Worm (Caenorhabditis elegans) whole organism, early embryonic: Measurements from ENCODE around the gene lin-52.

Source experiments
- B0310.2 ChIP-seq: sonication (generic microtip); optimal IDR thresholded peaks from 2 replicates; lab custom pipeline; 2016; ENCODE audit warnings: mild to moderate bottlenecking, missing genetic modification characterization, missing compliant biosample characterization
- F13C5.2 ChIP-seq: sonication (generic microtip); optimal IDR thresholded peaks from 2 replicates; lab custom pipeline; 2017; ENCODE audit warnings: mild to moderate bottlenecking, missing genetic modification characterization, inconsistent platforms, missing compliant biosample characterization
- aly-1 ChIP-seq: sonication (generic microtip); optimal IDR thresholded peaks from 2 replicates; lab custom pipeline; 2016; ENCODE audit warnings: missing genetic modification characterization, missing compliant biosample characterization
- ama-1 ChIP-seq: fragments of 150-350 bp; optimal IDR thresholded peaks from 2 replicates; lab custom pipeline; 2014
- ceh-13 ChIP-seq: fragments of 200-800 bp; sonication (Bioruptor generic); optimal IDR thresholded peaks from 2 replicates; lab custom pipeline; 2018; ENCODE audit warnings: mild to moderate bottlenecking, missing genetic modification characterization, missing compliant biosample characterization
- ceh-36 ChIP-seq: sonication (generic microtip); optimal IDR thresholded peaks from 2 replicates; lab custom pipeline; 2016; ENCODE audit warnings: missing genetic modification characterization, inconsistent platforms, missing compliant biosample characterization
- ets-7 ChIP-seq: sonication (generic microtip); optimal IDR thresholded peaks from 2 replicates; lab custom pipeline; 2016; ENCODE audit warnings: missing genotype, missing genetic modification characterization, missing compliant biosample characterization
- flt-1 ChIP-seq: fragments of 200-800 bp; sonication (Bioruptor generic); IDR thresholded peaks from 2 replicates; pipeline ENCODE4 v1.3.6; 2022; ENCODE audit warnings: missing genetic modification characterization, missing compliant biosample characterization
- hmbx-1 ChIP-seq: sonication (generic microtip); optimal IDR thresholded peaks from 2 replicates; lab custom pipeline; 2016; ENCODE audit warnings: mild to moderate bottlenecking, missing genetic modification characterization, missing compliant biosample characterization
- hmg-4 ChIP-seq: fragments of 200-800 bp; sonication (Bioruptor generic); optimal IDR thresholded peaks from 2 replicates; lab custom pipeline; 2018; ENCODE audit warnings: mild to moderate bottlenecking, missing genetic modification characterization, missing compliant biosample characterization
- hnd-1 ChIP-seq: sonication (generic microtip); optimal IDR thresholded peaks from 2 replicates; lab custom pipeline; 2016; ENCODE audit warnings: missing genetic modification characterization, missing compliant biosample characterization
- pes-1 ChIP-seq: fragments of 200-800 bp; sonication (Bioruptor generic); IDR thresholded peaks from 2 replicates; pipeline ENCODE4 v1.3.6; 2022; ENCODE audit warnings: missing genetic modification reagents, missing genetic modification characterization, missing compliant biosample characterization
- scrt-1 ChIP-seq: fragments of 200-800 bp; sonication (Bioruptor generic); IDR thresholded peaks from 2 replicates; pipeline ENCODE4 v1.3.6; 2022; ENCODE audit warnings: missing genetic modification characterization, missing compliant biosample characterization
- sea-1 ChIP-seq: fragments of 200-800 bp; sonication (Bioruptor generic); conservative IDR thresholded peaks from 2 replicates; pipeline ENCODE4 v1.3.6; 2022; ENCODE audit warnings: missing genetic modification characterization, missing compliant biosample characterization
- tbx-11 ChIP-seq: fragments of 200-800 bp; sonication (Bioruptor generic); IDR thresholded peaks from 2 replicates; pipeline ENCODE4 v1.3.6; 2022; ENCODE audit warnings: missing genetic modification characterization, missing compliant biosample characterization
- tbx-37 ChIP-seq: fragments of 200-800 bp; sonication (Bioruptor generic); conservative IDR thresholded peaks from 2 replicates; pipeline ENCODE4 v1.3.6; 2022; ENCODE audit warnings: missing genetic modification reagents, missing genetic modification characterization, missing compliant biosample characterization
- tra-4 ChIP-seq: sonication (generic microtip); optimal IDR thresholded peaks from 2 replicates; lab custom pipeline; 2017; ENCODE audit warnings: missing genetic modification characterization, missing compliant biosample characterization

lin-52 gene

ce11 chrIII:9860201-9860780 lies 35.7 kb upstream of the lin-52 start, which contains the start of gene twk-48:
Gene twk-48, plus strand, starts transcription at chrIII:9860730.
- no peak for TF ChIP-seq tra-4 (tag; lab: Kevin White, UChicago)
- TF ChIP-seq ama-1 (lab: Kevin White, UChicago): no peak
- no peak for TF ChIP-seq F13C5.2 (tag; lab: Kevin White, UChicago)
- no peak for TF ChIP-seq ceh-13 (GFP tag; lab: Kevin White, UChicago)
- TF ChIP-seq hmbx-1 (tag; lab: Kevin White, UChicago): no peak
- TF ChIP-seq B0310.2 (tag; lab: Kevin White, UChicago): no peak
- no peak for TF ChIP-seq tbx-11

ce11 chrIII:9859133-9859775 lies 34.7 kb upstream of the lin-52 start, which contains the start of gene gpdh-2:
Gene gpdh-2, minus strand, starts transcription at chrIII:9859183.
- TF ChIP-seq flt-1 (GFP tag; lab: Robert Waterston, UW) (no peak), hmg-4 (GFP tag; lab: Kevin White, UChicago) (no peak), hnd-1 (tag; lab: Kevin White, UChicago) (no peak), aly-1 (tag; lab: Kevin White, UChicago) (no peak), ceh-13 (GFP tag; lab: Kevin White, UChicago) (no peak), F13C5.2 (tag; lab: Kevin White, UChicago) (no peak), tbx-11 (no peak)

- no peak for TF ChIP-seq pes-1 (GFP tag; lab: Robert Waterston, UW)
- TF ChIP-seq aly-1 (tag; lab: Kevin White, UChicago): no peak
- TF ChIP-seq hmbx-1 (tag; lab: Kevin White, UChicago): no peak
- TF ChIP-seq ceh-13 (GFP tag; lab: Kevin White, UChicago): no peak
- no peak for TF ChIP-seq B0310.2 (tag; lab: Kevin White, UChicago)
- no peak for TF ChIP-seq hmg-4 (GFP tag; lab: Kevin White, UChicago)
- no peak for TF ChIP-seq hnd-1 (tag; lab: Kevin White, UChicago)
- TF ChIP-seq tbx-11: no peak
- TF ChIP-seq tra-4 (tag; lab: Kevin White, UChicago): no peak
- TF ChIP-seq tbx-37: no peak
- no peak for TF ChIP-seq ama-1 (lab: Kevin White, UChicago)
- no peak for TF ChIP-seq scrt-1
- TF ChIP-seq F13C5.2 (tag; lab: Kevin White, UChicago): no peak
- no peak for TF ChIP-seq ceh-36 (tag; lab: Kevin White, UChicago)
- no peak for TF ChIP-seq sea-1 (GFP tag; lab: Robert Waterston, UW)
- TF ChIP-seq ets-7 (tag; lab: Kevin White, UChicago): no peak
- no peak for TF ChIP-seq flt-1 (GFP tag; lab: Robert Waterston, UW)
Observed at ce11 chrIII:9858061-9858460, 33.5 kb upstream of the lin-52 start.

- no peak for TF ChIP-seq B0310.2 (tag; lab: Kevin White, UChicago)
- no peak for TF ChIP-seq tbx-11
- TF ChIP-seq flt-1 (GFP tag; lab: Robert Waterston, UW): no peak
- no peak for TF ChIP-seq ama-1 (lab: Kevin White, UChicago)
Observed at ce11 chrIII:9857110-9857509, 32.6 kb upstream of the lin-52 start.

- TF ChIP-seq scrt-1: no peak
- TF ChIP-seq hmg-4 (GFP tag; lab: Kevin White, UChicago): no peak
- no peak for TF ChIP-seq ceh-13 (GFP tag; lab: Kevin White, UChicago)
- no peak for TF ChIP-seq tbx-37
- TF ChIP-seq ets-7 (tag; lab: Kevin White, UChicago): no peak
- TF ChIP-seq pes-1 (GFP tag; lab: Robert Waterston, UW): no peak
- no peak for TF ChIP-seq B0310.2 (tag; lab: Kevin White, UChicago)
- TF ChIP-seq hmbx-1 (tag; lab: Kevin White, UChicago): no peak
- TF ChIP-seq sea-1 (GFP tag; lab: Robert Waterston, UW): no peak
- no peak for TF ChIP-seq tra-4 (tag; lab: Kevin White, UChicago)
- TF ChIP-seq tbx-11: no peak
- TF ChIP-seq F13C5.2 (tag; lab: Kevin White, UChicago): no peak
- no peak for TF ChIP-seq flt-1 (GFP tag; lab: Robert Waterston, UW)
- no peak for TF ChIP-seq aly-1 (tag; lab: Kevin White, UChicago)
- no peak for TF ChIP-seq ceh-36 (tag; lab: Kevin White, UChicago)
- TF ChIP-seq hnd-1 (tag; lab: Kevin White, UChicago): no peak
- no peak for TF ChIP-seq ama-1 (lab: Kevin White, UChicago)
Observed at ce11 chrIII:9854960-9855359, 30.4 kb upstream of the lin-52 start.

- TF ChIP-seq tbx-11: no peak
- TF ChIP-seq ama-1 (lab: Kevin White, UChicago): peak; percentile 35
Observed at ce11 chrIII:9853667-9854620, 29.4 kb upstream of the lin-52 start.

- TF ChIP-seq pes-1 (GFP tag; lab: Robert Waterston, UW): no peak
- TF ChIP-seq flt-1 (GFP tag; lab: Robert Waterston, UW): no peak
- TF ChIP-seq hmbx-1 (tag; lab: Kevin White, UChicago): no peak
- TF ChIP-seq B0310.2 (tag; lab: Kevin White, UChicago): no peak
- TF ChIP-seq hmg-4 (GFP tag; lab: Kevin White, UChicago): no peak
- no peak for TF ChIP-seq F13C5.2 (tag; lab: Kevin White, UChicago)
- TF ChIP-seq ama-1 (lab: Kevin White, UChicago): no peak
- TF ChIP-seq tbx-37: no peak
- no peak for TF ChIP-seq ceh-13 (GFP tag; lab: Kevin White, UChicago)
- TF ChIP-seq aly-1 (tag; lab: Kevin White, UChicago): no peak
- TF ChIP-seq tbx-11: no peak
- TF ChIP-seq tra-4 (tag; lab: Kevin White, UChicago): no peak
- no peak for TF ChIP-seq sea-1 (GFP tag; lab: Robert Waterston, UW)
- no peak for TF ChIP-seq hnd-1 (tag; lab: Kevin White, UChicago)
Observed at ce11 chrIII:9851547-9851946, 27.0 kb upstream of the lin-52 start, which contains the start of gene K11H3.3. Gene K11H3.3, plus strand, starts transcription at chrIII:9851854.
